Worm (Caenorhabditis elegans) whole organism, late embryonic: ENCODE results near the gene C07E3.9.
"Not testable (repeated sequence)": the region's sequence is repeated elsewhere in the genome, so short reads cannot be mapped to it uniquely, and the experiment has no call there.

Experiments
- F13H6.1 ChIP-seq: sonication (generic microtip); optimal IDR thresholded peaks from 2 replicates; lab custom pipeline; 2016; ENCODE audit warnings: missing genetic modification characterization, missing compliant biosample characterization
- ahr-1 ChIP-seq: sonication (generic microtip); optimal IDR thresholded peaks from 2 replicates; lab custom pipeline; 2016; ENCODE audit warnings: missing genetic modification characterization, missing compliant biosample characterization
- ama-1 ChIP-seq: fragments of 150-350 bp; optimal IDR thresholded peaks from 2 replicates; lab custom pipeline; 2014
- ceh-9 ChIP-seq: sonication (generic microtip); optimal IDR thresholded peaks from 2 replicates; lab custom pipeline; 2016; ENCODE audit warnings: mild to moderate bottlenecking, missing genetic modification characterization, inconsistent platforms, missing compliant biosample characterization
- fax-1 ChIP-seq: sonication (generic microtip); optimal IDR thresholded peaks from 2 replicates; lab custom pipeline; 2016; ENCODE audit warnings: missing genotype, missing genetic modification characterization, missing compliant biosample characterization
- nhr-11 ChIP-seq: fragments of 150-350 bp; optimal IDR thresholded peaks from 2 replicates; lab custom pipeline; 2014; ENCODE audit warnings: missing biosample characterization, missing genetic modification characterization
- pha-4 ChIP-seq: fragments of 150-350 bp; optimal IDR thresholded peaks from 2 replicates; lab custom pipeline; 2018; ENCODE audit warnings: missing biosample characterization, missing genetic modification reagents, missing genetic modification characterization

DNA sequence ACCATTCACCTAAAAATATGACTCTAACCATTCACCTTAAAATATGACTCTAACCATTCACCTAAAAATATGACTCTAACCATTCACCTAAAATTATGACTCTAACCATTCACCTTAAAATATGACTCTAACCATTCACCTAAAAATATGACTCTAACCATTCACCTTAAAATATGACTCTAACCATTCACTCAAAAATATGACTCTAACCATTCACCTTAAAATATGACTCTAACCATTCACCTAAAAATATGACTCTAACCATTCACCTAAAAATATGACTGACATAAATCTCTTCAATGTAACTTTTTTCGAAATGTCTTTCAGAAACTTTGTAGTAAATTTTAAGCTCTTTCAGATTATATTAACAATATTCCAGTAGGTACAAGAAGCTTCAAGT lies 14.4 kb upstream of the C07E3.9 start:
- TF ChIP-seq ahr-1 (tag; lab: Kevin White, UChicago); ceh-9 (tag; lab: Kevin White, UChicago); fax-1; pha-4 (tag; lab: Kevin White, UChicago); ama-1 (lab: Kevin White, UChicago); F13H6.1 (tag; lab: Kevin White, UChicago); nhr-11 (tag; lab: Kevin White, UChicago): not testable (repeated sequence)
